Worm (Caenorhabditis elegans) whole organism, L4 larva: ENCODE measurements around the gene wdfy-2.

Experiments
- F26F4.8 ChIP-seq: fragments of 200-800 bp; sonication (Bioruptor generic); conservative IDR thresholded peaks from 2 replicates; pipeline ENCODE4 v1.3.6; 2022; ENCODE audit warnings: missing genetic modification characterization, missing compliant biosample characterization
- F44E2.7 ChIP-seq: fragments of 200-800 bp; sonication (Bioruptor generic); IDR thresholded peaks from 2 replicates; pipeline ENCODE4 v2.1.2; 2022; ENCODE audit warnings: missing genetic modification characterization, missing compliant biosample characterization
- R02D3.7 ChIP-seq: fragments of 150-350 bp; sonication (generic microtip); optimal IDR thresholded peaks from 3 replicates; lab custom pipeline; 2014; ENCODE audit warnings: missing biosample characterization, missing genetic modification characterization
- T20F7.1 ChIP-seq: fragments of 200-800 bp; sonication (Bioruptor generic); optimal IDR thresholded peaks from 2 replicates; lab custom pipeline; 2018; ENCODE audit warnings: mild to moderate bottlenecking, missing genetic modification characterization, missing compliant biosample characterization
- ZK337.2 ChIP-seq: fragments of 200-800 bp; sonication (Bioruptor generic); IDR thresholded peaks from 2 replicates; pipeline ENCODE4 v1.3.6; 2022; ENCODE audit warnings: missing genetic modification reagents, missing genetic modification characterization, missing compliant biosample characterization
- ZK546.5 ChIP-seq, 2 experiments: sonication (generic microtip); optimal IDR thresholded peaks; 2 replicates each; lab custom pipeline; 2017; ENCODE audit warnings: missing biosample characterization in 2 of 2, missing genetic modification characterization in 2 of 2
- aha-1 ChIP-seq: fragments of 150-350 bp; peaks from one replicate; lab custom pipeline; 2014; ENCODE audit warnings: missing biosample characterization, missing genetic modification characterization
- ama-1 ChIP-seq: fragments of 150-350 bp; optimal IDR thresholded peaks from 2 replicates; lab custom pipeline; 2014; ENCODE audit warnings: inconsistent platforms, mixed read lengths
- attf-4 ChIP-seq: sonication (generic microtip); optimal IDR thresholded peaks from 3 replicates; lab custom pipeline; 2017; ENCODE audit warnings: missing biosample characterization, missing genetic modification characterization
- daf-16 ChIP-seq, 3 experiments: sonication (generic microtip); optimal IDR thresholded peaks; 2 replicates each; lab custom pipeline; 2016 to 2017; ENCODE audit warnings: missing genetic modification characterization in 3 of 3, missing genetic modification reagents in 3 of 3, mild to moderate bottlenecking in 2 of 3, missing compliant biosample characterization in 2 of 3, missing biosample characterization in 1 of 3, moderate library complexity in 1 of 3
- dmd-6 ChIP-seq: fragments of 200-800 bp; sonication (Bioruptor generic); IDR thresholded peaks from 2 replicates; pipeline ENCODE4 v1.3.6; 2022; ENCODE audit warnings: missing genetic modification reagents, missing genetic modification characterization, missing compliant biosample characterization
- dpl-1 ChIP-seq: fragments of 150-350 bp; optimal IDR thresholded peaks from 2 replicates; lab custom pipeline; 2014; ENCODE audit warnings: missing biosample characterization, missing genetic modification reagents, missing genetic modification characterization
- dve-1 ChIP-seq: sonication (generic microtip); optimal IDR thresholded peaks from 2 replicates; lab custom pipeline; 2017; ENCODE audit warnings: antibody characterized with exemption, mild to moderate bottlenecking, missing genetic modification characterization, missing compliant biosample characterization; ENCODE audit not compliant: insufficient read depth
- egl-27 ChIP-seq: sonication (generic microtip); optimal IDR thresholded peaks from 3 replicates; lab custom pipeline; 2017; ENCODE audit warnings: missing biosample characterization, missing genetic modification reagents, missing genetic modification characterization
- fkh-10 ChIP-seq: fragments of 150-350 bp; optimal IDR thresholded peaks from 2 replicates; lab custom pipeline; 2014; ENCODE audit warnings: missing biosample characterization, missing genetic modification reagents, missing genetic modification characterization
- gei-8 ChIP-seq: fragments of 200-800 bp; sonication (Bioruptor generic); optimal IDR thresholded peaks from 2 replicates; lab custom pipeline; 2018; ENCODE audit warnings: mild to moderate bottlenecking, missing genetic modification characterization, missing compliant biosample characterization
- hlh-11 ChIP-seq: fragments of 200-800 bp; sonication (Bioruptor generic); optimal IDR thresholded peaks from 2 replicates; lab custom pipeline; 2018; ENCODE audit warnings: mild to moderate bottlenecking, missing genetic modification characterization, missing compliant biosample characterization
- hmg-1.1 ChIP-seq: fragments of 200-800 bp; sonication (Bioruptor generic); IDR thresholded peaks from 2 replicates; pipeline ENCODE4 v1.3.6; 2022; ENCODE audit warnings: missing genetic modification reagents, missing genetic modification characterization, missing compliant biosample characterization
- lsy-2 ChIP-seq, 2 experiments: fragments of 150-350 bp in 1 of 2; sonication (generic microtip) in 1 of 2; optimal IDR thresholded peaks; 2 replicates each; lab custom pipeline; 2014 to 2017; ENCODE audit warnings: missing biosample characterization in 2 of 2, missing genetic modification characterization in 2 of 2
- mdt-29 ChIP-seq: fragments of 200-800 bp; sonication (Bioruptor generic); IDR thresholded peaks from 2 replicates; pipeline ENCODE4 v1.3.6; 2022; ENCODE audit warnings: missing genetic modification reagents, missing genetic modification characterization, missing compliant biosample characterization
- nhr-10 ChIP-seq: fragments of 150-350 bp; optimal IDR thresholded peaks from 2 replicates; lab custom pipeline; 2014; ENCODE audit warnings: missing biosample characterization, missing genetic modification characterization
- nhr-11 ChIP-seq: fragments of 150-350 bp; optimal IDR thresholded peaks from 2 replicates; lab custom pipeline; 2014; ENCODE audit warnings: missing biosample characterization, missing genetic modification characterization
- nhr-28 ChIP-seq: fragments of 150-350 bp; optimal IDR thresholded peaks from 2 replicates; lab custom pipeline; 2014; ENCODE audit warnings: missing biosample characterization, missing genetic modification characterization
- nhr-41 ChIP-seq: fragments of 200-800 bp; sonication (Bioruptor generic); IDR thresholded peaks from 2 replicates; pipeline ENCODE4 v1.3.6; 2022; ENCODE audit warnings: missing genetic modification reagents, missing genetic modification characterization, missing compliant biosample characterization
- nhr-42 ChIP-seq: fragments of 200-800 bp; sonication (Bioruptor generic); IDR thresholded peaks from 2 replicates; pipeline ENCODE4 v1.3.6; 2022; ENCODE audit warnings: missing genetic modification characterization, missing compliant biosample characterization
- nhr-48 ChIP-seq: sonication (generic microtip); optimal IDR thresholded peaks from 2 replicates; lab custom pipeline; 2016; ENCODE audit warnings: mild to moderate bottlenecking, missing genetic modification characterization, missing compliant biosample characterization
- nhr-6 ChIP-seq: fragments of 150-350 bp; optimal IDR thresholded peaks from 2 replicates; lab custom pipeline; 2014; ENCODE audit warnings: missing biosample characterization, missing genetic modification characterization
- nhr-77 ChIP-seq: fragments of 150-350 bp; optimal IDR thresholded peaks from 2 replicates; lab custom pipeline; 2014; ENCODE audit warnings: missing biosample characterization, missing genetic modification characterization
- pqm-1 ChIP-seq: sonication (generic microtip); optimal IDR thresholded peaks from 2 replicates; lab custom pipeline; 2017; ENCODE audit warnings: missing biosample characterization, missing genetic modification characterization
- snpc-1.2 ChIP-seq: fragments of 200-800 bp; sonication (Bioruptor generic); IDR thresholded peaks from 2 replicates; pipeline ENCODE4 v1.3.6; 2022; ENCODE audit warnings: missing genetic modification reagents, missing genetic modification characterization, missing compliant biosample characterization
- tag-97 ChIP-seq: fragments of 200-800 bp; sonication (Bioruptor generic); IDR thresholded peaks from 2 replicates; pipeline ENCODE4 v1.3.6; 2022; ENCODE audit warnings: missing genetic modification characterization, missing compliant biosample characterization
- tra-1 ChIP-seq: fragments of 200-800 bp; sonication (Bioruptor generic); IDR thresholded peaks from 2 replicates; pipeline ENCODE4 v1.3.6; 2022; ENCODE audit warnings: missing genetic modification reagents, missing genetic modification characterization, missing compliant biosample characterization
- unc-62 ChIP-seq, 3 experiments: fragments of 150-350 bp in 1 of 3; sonication (generic microtip); optimal IDR thresholded peaks in 2 of 3; peaks in 1 of 3; 1 replicate in 1 of 3; 2 replicates in 2 of 3; lab custom pipeline; 2014 to 2017; ENCODE audit warnings: missing biosample characterization in 3 of 3, missing genetic modification characterization in 3 of 3, missing genetic modification reagents in 3 of 3, missing genotype in 1 of 3
- zip-11 ChIP-seq: fragments of 200-800 bp; sonication (Bioruptor generic); IDR thresholded peaks from 2 replicates; pipeline ENCODE4 v1.3.6; 2022; ENCODE audit warnings: missing genetic modification characterization, missing compliant biosample characterization
- zip-2 ChIP-seq: fragments of 150-350 bp; optimal IDR thresholded peaks from 2 replicates; lab custom pipeline; 2014; ENCODE audit warnings: missing biosample characterization, missing genetic modification characterization
- ztf-7 ChIP-seq: fragments of 150-350 bp; optimal IDR thresholded peaks from 2 replicates; lab custom pipeline; 2014; ENCODE audit warnings: missing biosample characterization, missing genetic modification characterization

Gene wdfy-2

DNA sequence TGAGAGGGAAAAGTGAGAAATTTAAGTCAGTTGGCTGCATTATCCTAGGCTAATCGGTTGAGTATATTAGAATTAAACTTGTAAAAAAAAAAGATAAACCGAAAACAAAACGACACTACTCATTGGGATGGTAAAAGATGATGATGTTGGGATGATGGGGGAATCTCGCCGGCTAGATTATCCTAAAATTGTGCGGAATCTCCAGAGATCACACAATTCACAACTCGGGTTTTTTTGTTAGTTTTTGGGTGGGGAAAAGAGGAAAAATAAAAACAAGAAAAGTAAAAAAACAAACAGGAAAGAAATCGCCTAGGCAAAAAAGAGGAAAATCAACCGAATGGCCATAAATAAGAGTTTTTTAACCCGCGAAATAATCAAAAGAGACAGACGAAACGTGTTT, 44.5 kb upstream of the wdfy-2 start:
- no peak for TF ChIP-seq ZK546.5 (tag; optimal IDR thresholded peaks at IDR 0.05; lab: Kevin White, UChicago)
- TF ChIP-seq gei-8 (GFP tag; lab: Kevin White, UChicago), result no peak
- no peak for TF ChIP-seq daf-16 (GFP tag; optimal IDR thresholded peaks at IDR 0.05; lab: Kevin White, UChicago)
- TF ChIP-seq daf-16 (tag; optimal IDR thresholded peaks at IDR 0.05; lab: Kevin White, UChicago), result peak; percentile 8
- TF ChIP-seq R02D3.7, result no peak
- TF ChIP-seq snpc-1.2 (GFP tag; lab: Robert Waterston, UW), result 0 out of 2 replicates have a peak, but pooled peaks have one; percentile 39
- TF ChIP-seq nhr-10 (tag; lab: Kevin White, UChicago), result peak; percentile 36

DNA sequence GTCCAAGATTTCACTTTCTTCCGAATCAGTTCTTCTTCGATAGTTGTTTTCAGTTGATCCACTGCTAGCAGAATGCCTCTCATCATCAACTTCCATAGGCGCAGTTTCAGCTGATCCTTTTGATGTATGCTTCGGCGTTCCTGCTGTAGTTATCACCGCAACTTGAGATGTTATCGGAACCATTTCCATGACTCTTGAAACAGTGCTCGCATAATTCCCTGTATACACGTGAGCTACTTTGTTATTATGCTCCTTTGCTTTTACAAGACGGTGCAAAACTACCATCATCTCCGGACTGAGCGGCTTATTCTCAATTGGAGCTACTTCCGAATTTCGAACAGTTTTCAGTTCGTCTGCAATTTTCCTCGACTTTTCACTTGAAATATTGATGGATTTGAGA, 42.5 kb upstream of the wdfy-2 start:
- TF ChIP-seq nhr-42 (GFP tag; lab: Robert Waterston, UW) (no peak), unc-62 (GFP tag; optimal IDR thresholded peaks at IDR 0.05 in 1 of 2; lab: Kevin White, UChicago) (peak in 1 of 2 experiments; percentile 45), unc-62 (tag; optimal IDR thresholded peaks at IDR 0.05; lab: Kevin White, UChicago) (no peak)

DNA sequence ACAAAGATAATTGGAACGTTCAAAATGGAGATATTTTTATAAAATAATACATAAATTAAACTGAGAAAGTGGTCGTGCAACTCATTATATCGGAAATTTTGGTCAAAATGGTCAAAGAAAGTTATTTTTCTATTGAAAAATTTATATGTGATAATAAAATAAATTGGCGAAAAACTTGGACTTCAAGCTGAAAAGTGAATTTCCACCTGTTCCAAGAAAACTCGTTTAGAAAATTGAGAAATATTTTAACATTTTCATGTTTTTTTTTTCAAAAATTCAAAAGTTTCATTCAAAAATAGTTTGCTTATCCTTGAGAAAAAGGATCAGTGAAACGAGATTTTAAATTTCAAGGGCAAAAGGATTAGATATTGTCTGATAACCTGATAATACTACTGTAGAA, 40.6 kb upstream of the wdfy-2 start:
- TF ChIP-seq aha-1 (tag; lab: Kevin White, UChicago) (peak; percentile 58), mdt-29 (GFP tag; lab: Robert Waterston, UW) (no peak)

DNA sequence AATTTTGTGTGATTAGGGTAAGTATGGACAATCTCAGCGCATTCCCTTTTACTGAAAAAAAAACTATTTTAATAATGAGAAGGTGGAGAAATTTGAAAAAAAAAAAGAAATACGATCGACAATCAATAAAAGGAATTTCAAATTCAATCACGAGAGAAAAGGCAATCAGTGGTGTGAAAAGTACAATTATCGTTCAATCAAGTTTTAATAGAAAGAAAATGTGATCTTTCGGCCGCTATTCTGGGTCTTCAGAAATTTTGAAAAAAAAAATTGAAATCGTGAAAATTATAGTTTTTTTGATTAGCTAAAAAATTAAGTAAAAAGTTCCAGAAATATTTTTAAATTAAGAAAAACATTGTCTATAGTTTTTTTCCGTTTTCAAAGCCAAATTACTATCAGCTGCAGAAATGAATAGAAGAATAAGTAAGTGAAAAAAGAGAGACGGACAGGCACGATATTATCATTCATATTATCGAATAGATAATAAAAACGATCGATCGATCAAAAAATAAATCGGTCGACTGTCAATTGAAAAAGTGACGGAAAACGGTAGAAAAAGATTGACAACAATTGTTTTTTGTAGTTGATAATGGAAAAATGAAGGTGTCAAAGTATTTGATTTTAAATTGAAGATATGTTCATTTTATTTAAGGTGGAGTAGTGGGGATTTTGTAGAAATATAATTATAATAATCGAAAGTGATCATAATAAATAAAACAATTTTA, 39.5 kb upstream of the wdfy-2 start, which contains the start of gene gldi-3:
Gene gldi-3 (minus strand): TSS at position 51 of the 725 bp plus-strand sequence.
- TF ChIP-seq nhr-6 (tag; lab: Kevin White, UChicago), result no peak
- TF ChIP-seq ama-1, result no peak
- no peak for TF ChIP-seq dpl-1
- TF ChIP-seq nhr-11 (tag; lab: Kevin White, UChicago), result no peak
- TF ChIP-seq tag-97, result no peak
- TF ChIP-seq hlh-11, result peak; percentile 60
- peak; percentile 72 for TF ChIP-seq dve-1
- peak; percentile 87 for TF ChIP-seq nhr-28 (tag; lab: Kevin White, UChicago)
- TF ChIP-seq unc-62 (GFP tag; optimal IDR thresholded peaks at IDR 0.05 in 1 of 2; lab: Kevin White, UChicago), result peak in 1 of 2 experiments; percentile 57
- TF ChIP-seq unc-62 (tag; optimal IDR thresholded peaks at IDR 0.05; lab: Kevin White, UChicago), result no peak
- TF ChIP-seq tra-1, result peak; percentile 63; the same call in 1 of the 2 replicates
- TF ChIP-seq lsy-2 (tag; optimal IDR thresholded peaks at IDR 0.05; lab: Kevin White, UChicago), result no peak
- TF ChIP-seq zip-2, result no peak
- TF ChIP-seq ztf-7 (tag; lab: Kevin White, UChicago), result no peak
- no peak for TF ChIP-seq F26F4.8
- TF ChIP-seq T20F7.1, result peak; percentile 40
- no peak for TF ChIP-seq attf-4 (tag; lab: Kevin White, UChicago)
- TF ChIP-seq F44E2.7 (GFP tag; lab: Robert Waterston, UW), result no peak
- TF ChIP-seq daf-16 (GFP tag; optimal IDR thresholded peaks at IDR 0.05; lab: Kevin White, UChicago), result no peak
- TF ChIP-seq daf-16 (tag; optimal IDR thresholded peaks at IDR 0.05; lab: Kevin White, UChicago), result peak; percentile 71
- no peak for TF ChIP-seq fkh-10
- peak; percentile 82 for TF ChIP-seq dmd-6 (GFP tag; lab: Robert Waterston, UW)
- peak; percentile 13 for TF ChIP-seq nhr-77 (tag; lab: Kevin White, UChicago)
- TF ChIP-seq pqm-1 (tag; lab: Kevin White, UChicago), result peak; percentile 45
- TF ChIP-seq egl-27, result no peak
- no peak for TF ChIP-seq zip-11 (GFP tag; lab: Robert Waterston, UW)
- TF ChIP-seq ZK337.2, result no peak
- no peak for TF ChIP-seq nhr-41 (GFP tag; lab: Robert Waterston, UW)
- 0 out of 2 replicates have a peak, but pooled peaks have one; percentile 16 for TF ChIP-seq hmg-1.1 (GFP tag; lab: Robert Waterston, UW)
- TF ChIP-seq nhr-48, result peak; percentile 22
- TF ChIP-seq, all 104 proteins: peak for 12
